Fruit fly (Drosophila melanogaster) whole organism, prepupa: ENCODE data around the gene Vha16-2.

Experiments used
- CG11294 ChIP-seq: fragments of 200-800 bp; sonication (Bioruptor generic); IDR thresholded peaks from 2 replicates; pipeline ENCODE4 v1.3.6; 2022; ENCODE audit warnings: missing biosample characterization, missing genetic modification characterization
- CG3919 ChIP-seq: fragments of 200-800 bp; sonication (Bioruptor generic); optimal IDR thresholded peaks from 3 replicates; lab custom pipeline; 2016; ENCODE audit warnings: missing biosample characterization, missing genetic modification characterization
- dac ChIP-seq: fragments of 200-800 bp; sonication (Bioruptor generic); optimal IDR thresholded peaks from 2 replicates; lab custom pipeline; 2017; ENCODE audit warnings: missing biosample characterization, mild to moderate bottlenecking, missing genetic modification characterization

DNA sequence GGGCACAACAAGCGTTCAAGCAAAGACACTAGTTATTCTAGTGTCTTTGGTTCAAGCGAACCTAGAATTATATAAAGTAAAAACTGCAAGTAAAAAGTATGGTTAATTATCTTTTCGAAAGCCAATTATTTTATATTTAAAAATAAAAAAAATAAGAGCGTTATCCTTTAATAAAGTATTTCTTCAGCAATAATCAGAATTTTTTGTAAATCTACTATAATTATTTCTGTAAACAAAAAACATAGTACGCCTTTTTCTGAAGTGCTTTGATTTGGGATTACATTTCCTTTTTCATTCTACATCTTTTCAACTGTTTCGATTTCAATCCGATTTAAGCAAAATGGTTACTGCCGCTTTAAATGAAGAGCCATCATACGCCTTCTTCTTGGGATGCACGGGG lies at the start of gene Vha16-2:
- TF ChIP-seq CG11294 (GFP tag; lab: Robert Waterston, UW), result no peak
- no peak for TF ChIP-seq CG3919 (GFP tag; lab: Kevin White, UChicago)
- TF ChIP-seq dac (GFP tag; lab: Kevin White, UChicago), result no peak
